Worm (Caenorhabditis elegans): ENCODE measurements around the gene decr-1.2.

- TF ChIP-seq B0261.1 (tag; optimal IDR thresholded peaks at IDR 0.05) (no peak), ama-1 (optimal IDR thresholded peaks at IDR 0.05) (no peak), ama-1 (GFP tag; optimal IDR thresholded peaks at IDR 0.05) (no peak), nfya-1 (tag; optimal IDR thresholded peaks at IDR 0.05; ENCODE audit: borderline replicate concordance, insufficient read depth) (no peak), egl-18 (GFP tag; IDR thresholded peaks at IDR 0.05) (no peak), ztf-6 (GFP tag; IDR thresholded peaks at IDR 0.05) (no peak), mes-4 (tag; optimal IDR thresholded peaks at IDR 0.05) (no peak), dpl-1 (GFP tag; optimal IDR thresholded peaks at IDR 0.05) (no peak), F33H1.4 (GFP tag; IDR thresholded peaks at IDR 0.05) (peak; percentile 65), efl-1 (GFP tag; optimal IDR thresholded peaks at IDR 0.05) (peak; percentile 37), nfyb-1 (GFP tag; IDR thresholded peaks at IDR 0.05) (no peak), egrh-3 (GFP tag; IDR thresholded peaks at IDR 0.05) (no peak)
Measured at ce11 chrII:8516783-8517182, 28.6 kb upstream of the decr-1.2 start, which contains the start of gene rnh-2.

Measured in whole organism, young adult.